Fruit fly (Drosophila melanogaster): Measurements from ENCODE around the gene IFT46.

The IFT46 gene

dm6 chr2L:18604986-18605385 lies 10.9 kb downstream of the IFT46 start, which contains the start of gene CG10413 (continued):
- peak; percentile 96 for TF ChIP-seq corto (GFP tag; optimal IDR thresholded peaks at IDR 0.05)
- TF ChIP-seq her (GFP tag; optimal IDR thresholded peaks at IDR 0.05): peak; percentile 96
- peak; percentile 95 for TF ChIP-seq Sox100B (GFP tag; optimal IDR thresholded peaks at IDR 0.05)
- peak; percentile 98 for TF ChIP-seq Hmr (GFP tag; optimal IDR thresholded peaks at IDR 0.05)
- peak; percentile 97 for TF ChIP-seq HmgD (GFP tag; optimal IDR thresholded peaks at IDR 0.05)
- TF ChIP-seq mam (GFP tag; optimal IDR thresholded peaks at IDR 0.05): peak; percentile 99
- TF ChIP-seq CG8924 (tag; optimal IDR thresholded peaks at IDR 0.05): peak; percentile 98
- peak; percentile 71; the same call in 1 of the 2 replicates for TF ChIP-seq CG10321 (GFP tag; IDR thresholded peaks at IDR 0.05)
- TF ChIP-seq Neu2 (GFP tag; optimal IDR thresholded peaks at IDR 0.05; ENCODE audit: borderline replicate concordance): peak; percentile 86
- TF ChIP-seq ham (GFP tag; IDR thresholded peaks at IDR 0.05): peak; percentile 94
- no peak for TF ChIP-seq hbn (GFP tag; IDR thresholded peaks at IDR 0.05; ENCODE audit: partially characterized antibody)
- TF ChIP-seq dysf (GFP tag; IDR thresholded peaks at IDR 0.05): peak; percentile 99
- peak; percentile 99 for TF ChIP-seq CG30403 (GFP tag; optimal IDR thresholded peaks at IDR 0.05)
- no peak for TF ChIP-seq Dfd (GFP tag; optimal IDR thresholded peaks at IDR 0.05)
- peak; percentile 98 for TF ChIP-seq CG9609 (GFP tag; optimal IDR thresholded peaks at IDR 0.05)
- peak; percentile 99 for TF ChIP-seq lilli (GFP tag; optimal IDR thresholded peaks at IDR 0.05)
- no peak for TF ChIP-seq bbx (GFP tag; IDR thresholded peaks at IDR 0.05; ENCODE audit: partially characterized antibody)
- peak; percentile 100 for TF ChIP-seq Med (GFP tag)
- TF ChIP-seq lola (GFP tag; optimal IDR thresholded peaks at IDR 0.05): peak in 1 of 3 experiments; percentile 97
- peak; percentile 96 for TF ChIP-seq ara (GFP tag; IDR thresholded peaks at IDR 0.05)
- TF ChIP-seq CG17829 (tag; optimal IDR thresholded peaks at IDR 0.05): peak; percentile 98
- TF ChIP-seq maf-S (GFP tag; optimal IDR thresholded peaks at IDR 0.05): peak; percentile 98
- peak; percentile 98 for TF ChIP-seq slbo (GFP tag; IDR thresholded peaks at IDR 0.05)
- TF ChIP-seq ro (GFP tag; IDR thresholded peaks at IDR 0.05): peak; percentile 89
- peak; percentile 67 for TF ChIP-seq stwl (tag; optimal IDR thresholded peaks at IDR 0.05)
- TF ChIP-seq seq (GFP tag; IDR thresholded peaks at IDR 0.05): peak; percentile 98
- TF ChIP-seq Oaz (GFP tag; IDR thresholded peaks at IDR 0.05): peak; percentile 95
- TF ChIP-seq CG16779 (GFP tag; IDR thresholded peaks at IDR 0.05): peak; percentile 95
- TF ChIP-seq Oli (tag; optimal IDR thresholded peaks at IDR 0.05): peak; percentile 98
- TF ChIP-seq wdn (GFP tag; IDR thresholded peaks at IDR 0.05): peak; percentile 96
- TF ChIP-seq CG9797 (GFP tag; optimal IDR thresholded peaks at IDR 0.05): peak; percentile 77
- TF ChIP-seq CG7928 (GFP tag; optimal IDR thresholded peaks at IDR 0.05): peak; percentile 82
- peak; percentile 92 for TF ChIP-seq dimm (GFP tag; IDR thresholded peaks at IDR 0.05)
- TF ChIP-seq CG11695 (GFP tag; IDR thresholded peaks at IDR 0.05): peak; percentile 98
- peak; percentile 73 for TF ChIP-seq bigmax (GFP tag; optimal IDR thresholded peaks at IDR 0.05)
- peak; percentile 91 for TF ChIP-seq CG8359 (GFP tag; optimal IDR thresholded peaks at IDR 0.05; ENCODE audit: borderline replicate concordance)
- TF ChIP-seq jumu (GFP tag; optimal IDR thresholded peaks at IDR 0.05): peak; percentile 98
- peak; percentile 95 for TF ChIP-seq CG2875 (GFP tag; optimal IDR thresholded peaks at IDR 0.05)
- peak; percentile 97 for TF ChIP-seq CG8388 (GFP tag; optimal IDR thresholded peaks at IDR 0.05)
- TF ChIP-seq NFAT (GFP tag; IDR thresholded peaks at IDR 0.05): peak; percentile 97
- TF ChIP-seq chif (GFP tag; optimal IDR thresholded peaks at IDR 0.05): peak; percentile 97 to 98
- peak; percentile 74 for TF ChIP-seq grn (GFP tag; optimal IDR thresholded peaks at IDR 0.05)
- TF ChIP-seq insv (GFP tag; optimal IDR thresholded peaks at IDR 0.05): peak; percentile 52 to 91
- peak; percentile 94 for TF ChIP-seq ranshi (GFP tag; IDR thresholded peaks at IDR 0.05)
- peak; percentile 98 for TF ChIP-seq grau (tag; optimal IDR thresholded peaks at IDR 0.05)
- peak; percentile 94 for TF ChIP-seq NC2α (GFP tag; optimal IDR thresholded peaks at IDR 0.05)
- TF ChIP-seq NC2β (GFP tag; optimal IDR thresholded peaks at IDR 0.05): peak; percentile 98
- peak; percentile 98 for TF ChIP-seq CG13775 (GFP tag; optimal IDR thresholded peaks at IDR 0.05)
- peak; percentile 97 for TF ChIP-seq CG2889 (GFP tag; IDR thresholded peaks at IDR 0.05)
- TF ChIP-seq dpn (GFP tag; optimal IDR thresholded peaks at IDR 0.05): peak; percentile 98
- peak; percentile 90 for TF ChIP-seq kni (GFP tag; optimal IDR thresholded peaks at IDR 0.05)
